Worm (Caenorhabditis elegans): ENCODE results near the gene str-101.

DNA sequence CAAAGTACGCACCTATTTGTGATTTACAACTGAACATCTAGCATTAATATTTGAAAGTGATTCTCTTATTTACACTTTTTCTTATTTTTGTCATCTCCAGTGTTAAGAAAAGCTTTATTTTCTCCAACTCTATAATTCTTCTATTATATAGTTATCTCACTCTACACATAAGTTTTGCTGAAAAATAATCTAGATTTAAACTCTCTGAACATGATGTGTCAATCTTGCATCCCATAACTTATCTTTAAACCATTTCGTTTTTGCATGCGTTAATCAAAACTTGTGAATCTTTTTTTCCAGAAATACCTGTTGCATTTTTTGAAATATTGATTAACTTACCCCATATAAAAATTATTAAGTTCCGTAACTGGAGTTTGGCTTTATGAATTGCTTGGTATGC, 21.8 kb downstream of the str-101 start, which contains the start of gene nhr-268:
- TF ChIP-seq cebp-1 (GFP tag; IDR thresholded peaks at IDR 0.05) (no peak), cebp-1 (tag; optimal IDR thresholded peaks at IDR 0.05) (no peak), F52B5.7 (tag; optimal IDR thresholded peaks at IDR 0.05) (no peak), ets-4 (GFP tag; optimal IDR thresholded peaks at IDR 0.05) (no peak), zim-3 (tag; optimal IDR thresholded peaks at IDR 0.05) (no peak), madf-10 (tag; optimal IDR thresholded peaks at IDR 0.05) (no peak), fkh-3 (tag; optimal IDR thresholded peaks at IDR 0.05) (no peak), unc-62 (GFP tag; optimal IDR thresholded peaks at IDR 0.05) (no peak), efl-1 (GFP tag; optimal IDR thresholded peaks at IDR 0.05) (no peak), rcor-1 (GFP tag; IDR thresholded peaks at IDR 0.05) (no peak), akir-1 (GFP tag; optimal IDR thresholded peaks at IDR 0.05) (no peak), F57C9.4 (tag; optimal IDR thresholded peaks at IDR 0.05) (no peak), F22D6.2 (tag; optimal IDR thresholded peaks at IDR 0.05) (no peak)
